Worm (Caenorhabditis elegans): ENCODE measurements around the gene R02D5.24.

- TF ChIP-seq T07F8.4 (tag; optimal IDR thresholded peaks at IDR 0.05) (no peak), Y67H2A.10 (GFP tag; conservative IDR thresholded peaks at IDR 0.05) (no peak), hlh-12 (tag; optimal IDR thresholded peaks at IDR 0.05) (no peak), tbx-9 (tag; optimal IDR thresholded peaks at IDR 0.05; ENCODE audit: borderline replicate concordance) (no peak), sea-2 (GFP tag; IDR thresholded peaks at IDR 0.05) (no peak), T26A5.8 (tag; optimal IDR thresholded peaks at IDR 0.05) (no peak), ama-1 (optimal IDR thresholded peaks at IDR 0.05) (no peak), ama-1 (GFP tag; optimal IDR thresholded peaks at IDR 0.05) (no peak), ztf-26 (tag; optimal IDR thresholded peaks at IDR 0.05) (no peak), unc-130 (GFP tag; optimal IDR thresholded peaks at IDR 0.05) (no peak), Y95B8A.8 (GFP tag; IDR thresholded peaks at IDR 0.05) (no peak), nfya-1 (tag; optimal IDR thresholded peaks at IDR 0.05; ENCODE audit: borderline replicate concordance, insufficient read depth) (no peak), snpc-1.3 (tag; optimal IDR thresholded peaks at IDR 0.05; ENCODE audit: insufficient read depth) (no peak)
Observed at ce11 chrV:14508556-14508955, 7.4 kb downstream of the R02D5.24 start.
